Worm (Caenorhabditis elegans) whole organism, dauer: ENCODE measurements around the gene F14D7.3.

Experiments used
- unc-62 ChIP-seq: sonication (generic microtip); optimal IDR thresholded peaks from 2 replicates; lab custom pipeline; 2017; ENCODE audit warnings: missing biosample characterization, missing genetic modification reagents, missing genetic modification characterization

F14D7.3 gene

ce11 chrV:14320246-14320645 is 23.6 kb downstream of the F14D7.3 start, which contains the start of gene F47B8.14:
TSS of gene F47B8.14 (plus strand) at chrV:14320546.
- TF ChIP-seq unc-62, result no peak

ce11 chrV:14320730-14321319 is 24.2 kb downstream of the F14D7.3 start:
- no peak for TF ChIP-seq unc-62

ce11 chrV:14322743-14323142 is 26.1 kb downstream of the F14D7.3 start, which contains the start of gene F47B8.3:
TSS of gene F47B8.3 (minus strand) at chrV:14323003.
- TF ChIP-seq unc-62, result no peak

- TF ChIP-seq unc-62, result no peak
Observed at ce11 chrV:14324502-14325467, 28.2 kb downstream of the F14D7.3 start, which contains the start of the genes F47B8.4 and F47B8.18. TSS of gene F47B8.4 (minus strand) at chrV:14324673. TSS of gene F47B8.18 (minus strand) at chrV:14325464.

ce11 chrV:14327776-14328175 is 31.2 kb downstream of the F14D7.3 start, which contains the start of gene F47B8.5:
TSS of gene F47B8.5 (minus strand) at chrV:14327876.
- TF ChIP-seq unc-62, result no peak

- no peak for TF ChIP-seq unc-62
Observed at ce11 chrV:14328806-14329205, 32.2 kb downstream of the F14D7.3 start, which contains the start of gene pepm-1. TSS of gene pepm-1 (plus strand) at chrV:14329106.

ce11 chrV:14331477-14331876 is 34.9 kb downstream of the F14D7.3 start, which contains the start of gene F47B8.8:
TSS of gene F47B8.8 (plus strand) at chrV:14331733.
- no peak for TF ChIP-seq unc-62

DNA sequence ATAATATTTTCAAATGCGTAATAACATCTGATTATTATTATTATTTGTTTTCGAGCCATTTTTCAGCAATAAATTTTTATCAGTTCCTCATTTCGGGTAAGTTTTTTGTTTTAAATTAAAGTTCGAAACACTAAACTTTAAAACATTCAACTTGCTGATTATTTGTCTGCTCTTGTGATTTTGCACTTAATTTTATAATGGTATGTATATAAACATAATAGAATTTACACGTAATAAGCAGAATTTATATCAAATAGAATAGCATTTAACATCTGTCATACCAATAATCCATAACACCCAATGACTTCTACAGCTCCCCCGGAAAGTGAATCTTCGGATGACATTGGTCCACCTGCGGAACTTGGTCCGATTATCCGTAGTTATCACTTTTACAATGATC is 36.5 kb downstream of the F14D7.3 start, which contains the start of gene srm-4:
Gene srm-4, plus strand, starts transcription at position 301 of the 400 bp plus-strand sequence.
- no peak for TF ChIP-seq unc-62

DNA sequence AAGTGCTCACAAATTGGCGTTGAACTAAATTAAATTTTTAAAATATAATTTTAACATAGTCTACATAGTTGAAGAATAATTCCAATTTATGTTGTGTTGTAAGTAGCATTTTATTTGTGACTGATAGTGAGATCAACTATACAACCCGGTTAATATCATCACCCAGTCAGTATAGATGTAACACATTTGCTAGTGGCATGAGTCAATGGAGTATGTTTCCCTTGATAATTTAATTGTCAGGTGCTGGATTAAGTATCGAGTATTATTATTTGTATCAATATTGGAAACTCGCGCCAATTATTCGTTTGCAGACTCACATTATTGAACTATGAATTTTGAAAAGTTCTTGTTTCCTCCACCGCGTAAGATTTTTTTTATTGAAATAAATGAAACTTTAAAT is 38.3 kb downstream of the F14D7.3 start, which contains the start of gene srm-5:
Gene srm-5, plus strand, starts transcription at position 301 of the 400 bp plus-strand sequence.
- TF ChIP-seq unc-62, result no peak

ce11 chrV:14336655-14337054 is 40.1 kb downstream of the F14D7.3 start, which contains the start of gene srm-6:
TSS of gene srm-6 (plus strand) at chrV:14336955.
- no peak for TF ChIP-seq unc-62

DNA sequence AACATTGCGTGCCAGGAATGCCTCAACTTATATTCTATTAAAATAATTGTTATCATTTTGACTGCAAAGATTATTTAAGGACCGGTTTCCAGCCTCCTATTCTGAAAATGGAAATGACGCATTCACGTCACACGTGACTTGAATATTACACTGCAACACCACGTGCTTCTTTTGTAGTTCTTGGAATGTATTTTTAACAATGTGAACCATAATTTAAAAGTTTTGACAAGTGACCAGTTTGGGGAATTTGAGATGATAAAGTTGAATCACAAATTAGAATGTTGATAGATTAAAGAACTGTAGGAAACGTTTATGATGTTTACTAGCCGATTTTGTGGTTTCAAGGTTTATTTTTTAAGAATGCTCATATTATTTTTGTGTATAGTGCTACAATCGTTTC is 45.1 kb downstream of the F14D7.3 start, which contains the start of gene F47B8.10:
Gene F47B8.10, plus strand, starts transcription at position 301 of the 400 bp plus-strand sequence.
- TF ChIP-seq unc-62, result no peak
